Worm (Caenorhabditis elegans) whole organism, midembryonic: ENCODE results near the gene T05A8.3.
"Not testable (repeated sequence)": the region's sequence is repeated elsewhere in the genome, so short reads cannot be mapped to it uniquely, and the experiment has no call there.

ENCODE experiments used
- T22C8.4 ChIP-seq: fragments of 200-800 bp; sonication (Bioruptor generic); IDR thresholded peaks from 2 replicates; pipeline ENCODE4 v1.3.6; 2022; ENCODE audit warnings: missing genetic modification characterization, missing compliant biosample characterization
- cog-1 ChIP-seq: sonication (generic microtip); optimal IDR thresholded peaks from 2 replicates; lab custom pipeline; 2016; ENCODE audit warnings: missing genetic modification characterization, missing compliant biosample characterization
- flt-1 ChIP-seq: fragments of 200-800 bp; sonication (Bioruptor generic); IDR thresholded peaks from 2 replicates; pipeline ENCODE4 v1.3.6; 2022; ENCODE audit warnings: missing genetic modification characterization, missing compliant biosample characterization
- klf-2 ChIP-seq: fragments of 200-800 bp; sonication (Bioruptor generic); conservative IDR thresholded peaks from 2 replicates; pipeline ENCODE4 v1.3.6; 2022; ENCODE audit warnings: missing genetic modification reagents, missing genetic modification characterization, missing compliant biosample characterization
- med-1 ChIP-seq: sonication (generic microtip); optimal IDR thresholded peaks from 2 replicates; lab custom pipeline; 2017; ENCODE audit warnings: missing genetic modification characterization, mild to moderate bottlenecking, missing compliant biosample characterization, antibody characterized with exemption, missing genetic modification reagents; ENCODE audit not compliant: insufficient read depth
- ref-1 ChIP-seq: fragments of 200-800 bp; sonication (Bioruptor generic); conservative IDR thresholded peaks from 2 replicates; pipeline ENCODE4 v1.3.6; 2022; ENCODE audit warnings: missing genetic modification reagents, missing genetic modification characterization, missing compliant biosample characterization
- tab-1 ChIP-seq: fragments of 200-800 bp; sonication (Bioruptor generic); IDR thresholded peaks from 2 replicates; pipeline ENCODE4 v1.3.6; 2022; ENCODE audit warnings: missing genetic modification characterization, missing compliant biosample characterization
- ztf-23 ChIP-seq: fragments of 200-800 bp; sonication (Bioruptor generic); IDR thresholded peaks from 2 replicates; pipeline ENCODE4 v1.3.6; 2022; ENCODE audit warnings: missing genetic modification reagents, missing genetic modification characterization, missing compliant biosample characterization
- ztf-29 ChIP-seq: fragments of 200-800 bp; sonication (Bioruptor generic); IDR thresholded peaks from 2 replicates; pipeline ENCODE4 v1.3.6; 2022; ENCODE audit warnings: missing genetic modification reagents, missing genetic modification characterization, missing compliant biosample characterization

The T05A8.3 gene

ce11 chrII:2686985-2687675, 30.1 kb downstream of the T05A8.3 start, which contains the start of the genes sup-9 and nspf-1:
Gene sup-9 (minus strand): TSS chrII:2687027.
Gene nspf-1 (plus strand): TSS chrII:2687625.
- TF ChIP-seq klf-2 (GFP tag; lab: Robert Waterston, UW), result no peak
- TF ChIP-seq ztf-23 (GFP tag; lab: Robert Waterston, UW), result no peak
- TF ChIP-seq flt-1 (GFP tag; lab: Robert Waterston, UW), result no peak
- TF ChIP-seq T22C8.4 (GFP tag; lab: Robert Waterston, UW), result no peak
- no peak for TF ChIP-seq ref-1 (GFP tag; lab: Robert Waterston, UW)
- TF ChIP-seq tab-1 (GFP tag; lab: Robert Waterston, UW), result no peak

- TF ChIP-seq T22C8.4 (GFP tag; lab: Robert Waterston, UW) (no peak), klf-2 (GFP tag; lab: Robert Waterston, UW) (no peak), med-1 (GFP tag; lab: Kevin White, UChicago) (no peak), cog-1 (tag; lab: Kevin White, UChicago) (no peak), ref-1 (GFP tag; lab: Robert Waterston, UW) (no peak)
Observed at ce11 chrII:2684783-2685182, 32.5 kb downstream of the T05A8.3 start.

ce11 chrII:2684208-2684607, 33.0 kb downstream of the T05A8.3 start, which contains the start of gene ceh-87:
Gene ceh-87 (minus strand): TSS chrII:2684308.
- TF ChIP-seq ztf-29, result no peak
- no peak for TF ChIP-seq tab-1 (GFP tag; lab: Robert Waterston, UW)
- no peak for TF ChIP-seq T22C8.4 (GFP tag; lab: Robert Waterston, UW)
- TF ChIP-seq ztf-23 (GFP tag; lab: Robert Waterston, UW), result no peak
- no peak for TF ChIP-seq cog-1 (tag; lab: Kevin White, UChicago)
- TF ChIP-seq klf-2 (GFP tag; lab: Robert Waterston, UW), result no peak
- TF ChIP-seq med-1 (GFP tag; lab: Kevin White, UChicago), result no peak
- TF ChIP-seq ref-1 (GFP tag; lab: Robert Waterston, UW), result no peak

- TF ChIP-seq klf-2 (GFP tag; lab: Robert Waterston, UW), result no peak
- TF ChIP-seq tab-1 (GFP tag; lab: Robert Waterston, UW), result no peak
- no peak for TF ChIP-seq cog-1 (tag; lab: Kevin White, UChicago)
- no peak for TF ChIP-seq med-1 (GFP tag; lab: Kevin White, UChicago)
- no peak for TF ChIP-seq ztf-29
- TF ChIP-seq ref-1 (GFP tag; lab: Robert Waterston, UW), result no peak
- no peak for TF ChIP-seq ztf-23 (GFP tag; lab: Robert Waterston, UW)
- no peak for TF ChIP-seq T22C8.4 (GFP tag; lab: Robert Waterston, UW)
- no peak for TF ChIP-seq flt-1 (GFP tag; lab: Robert Waterston, UW)
Observed at ce11 chrII:2681118-2681517, 36.1 kb downstream of the T05A8.3 start, which contains the start of gene F34D6.1. Gene F34D6.1 (minus strand): TSS chrII:2681218.

- TF ChIP-seq T22C8.4 (GFP tag; lab: Robert Waterston, UW) (no peak), ztf-23 (GFP tag; lab: Robert Waterston, UW) (no peak), flt-1 (GFP tag; lab: Robert Waterston, UW) (no peak), ref-1 (GFP tag; lab: Robert Waterston, UW) (no peak), med-1 (GFP tag; lab: Kevin White, UChicago) (no peak), ztf-29 (no peak), cog-1 (tag; lab: Kevin White, UChicago) (no peak), klf-2 (GFP tag; lab: Robert Waterston, UW) (no peak), tab-1 (GFP tag; lab: Robert Waterston, UW) (no peak)
Observed at ce11 chrII:2677534-2678168, 39.6 kb downstream of the T05A8.3 start, which contains the start of gene F22E5.17. Gene F22E5.17 (plus strand): TSS chrII:2678041.

- TF ChIP-seq cog-1 (tag; lab: Kevin White, UChicago); ztf-29; flt-1 (GFP tag; lab: Robert Waterston, UW): not testable (repeated sequence)
Observed at ce11 chrII:2673534-2673933, 43.7 kb downstream of the T05A8.3 start, which contains the start of the genes F22E5.20 and F22E5.1. Gene F22E5.20 (minus strand): TSS chrII:2673634. Gene F22E5.1 (plus strand): TSS chrII:2673775.

ce11 chrII:2672320-2672719, 44.9 kb downstream of the T05A8.3 start, which contains the start of gene sri-57:
Gene sri-57 (minus strand): TSS chrII:2672420.
- TF ChIP-seq med-1 (GFP tag; lab: Kevin White, UChicago); tab-1 (GFP tag; lab: Robert Waterston, UW); T22C8.4 (GFP tag; lab: Robert Waterston, UW): not testable (repeated sequence)

ce11 chrII:2665606-2666005, 51.6 kb downstream of the T05A8.3 start, which contains the start of gene F22E5.22:
Gene F22E5.22 (plus strand): TSS chrII:2665906.
- no peak for TF ChIP-seq med-1 (GFP tag; lab: Kevin White, UChicago)
- TF ChIP-seq T22C8.4 (GFP tag; lab: Robert Waterston, UW), result no peak
- no peak for TF ChIP-seq ztf-23 (GFP tag; lab: Robert Waterston, UW)
- TF ChIP-seq cog-1 (tag; lab: Kevin White, UChicago), result no peak
- TF ChIP-seq flt-1 (GFP tag; lab: Robert Waterston, UW), result no peak
- no peak for TF ChIP-seq klf-2 (GFP tag; lab: Robert Waterston, UW)
- no peak for TF ChIP-seq ref-1 (GFP tag; lab: Robert Waterston, UW)
- TF ChIP-seq ztf-29, result no peak
- TF ChIP-seq tab-1 (GFP tag; lab: Robert Waterston, UW), result no peak

ce11 chrII:2665081-2665480, 52.2 kb downstream of the T05A8.3 start, which contains the start of gene F22E5.2:
Gene F22E5.2 (plus strand): TSS chrII:2665381.
- not testable (repeated sequence) for TF ChIP-seq cog-1 (tag; lab: Kevin White, UChicago); T22C8.4 (GFP tag; lab: Robert Waterston, UW); ztf-23 (GFP tag; lab: Robert Waterston, UW)
